Fruit fly (Drosophila melanogaster) whole organism, adult: ENCODE measurements around the gene MKP-4.

ENCODE experiments used
- CG11617 ChIP-seq: fragments of 200-800 bp; sonication (Bioruptor generic); optimal IDR thresholded peaks from 2 replicates; lab custom pipeline; 2017; ENCODE audit warnings: mild to moderate bottlenecking, missing biosample characterization, missing genetic modification reagents, missing genetic modification characterization
- CG12768 ChIP-seq: fragments of 200-800 bp; sonication (Bioruptor generic); optimal IDR thresholded peaks from 2 replicates; lab custom pipeline; 2017; ENCODE audit warnings: missing biosample characterization, missing genetic modification characterization, mild to moderate bottlenecking, moderate library complexity, missing genetic modification reagents
- CG14711 ChIP-seq: fragments of 200-800 bp; sonication (Bioruptor generic); optimal IDR thresholded peaks from 2 replicates; lab custom pipeline; 2018; ENCODE audit warnings: missing biosample characterization, mild to moderate bottlenecking, missing genetic modification characterization, moderate library complexity
- CG1620 ChIP-seq: fragments of 200-800 bp; sonication (Bioruptor generic); optimal IDR thresholded peaks from 2 replicates; lab custom pipeline; 2016; ENCODE audit warnings: missing biosample characterization, missing genetic modification characterization
- CG33017 ChIP-seq: fragments of 200-800 bp; sonication (Bioruptor generic); optimal IDR thresholded peaks from 2 replicates; lab custom pipeline; 2018; ENCODE audit warnings: missing biosample characterization, mild to moderate bottlenecking, missing genetic modification characterization, moderate library complexity
- CG5204 ChIP-seq: fragments of 200-800 bp; sonication (Bioruptor generic); optimal IDR thresholded peaks from 2 replicates; lab custom pipeline; 2016; ENCODE audit warnings: missing biosample characterization, missing genetic modification characterization
- CG7045 ChIP-seq: fragments of 200-800 bp; sonication (Bioruptor generic); optimal IDR thresholded peaks from 2 replicates; lab custom pipeline; 2017; ENCODE audit warnings: missing biosample characterization, mild to moderate bottlenecking, missing genetic modification characterization
- CG7101 ChIP-seq: fragments of 200-800 bp; sonication (Bioruptor generic); optimal IDR thresholded peaks from 2 replicates; lab custom pipeline; 2018; ENCODE audit warnings: missing biosample characterization, mild to moderate bottlenecking, missing genetic modification characterization, moderate library complexity
- Clk ChIP-seq: fragments of 200-800 bp; sonication (Bioruptor generic); optimal IDR thresholded peaks from 2 replicates; lab custom pipeline; 2017; ENCODE audit warnings: missing biosample characterization, missing genetic modification characterization
- Crg-1 ChIP-seq: fragments of 200-800 bp; sonication (Bioruptor generic); optimal IDR thresholded peaks from 2 replicates; lab custom pipeline; 2016; ENCODE audit warnings: missing biosample characterization, missing genetic modification characterization
- Hr96 ChIP-seq: fragments of 200-800 bp; sonication (Bioruptor generic); optimal IDR thresholded peaks from 2 replicates; lab custom pipeline; 2016; ENCODE audit warnings: missing biosample characterization, missing genetic modification characterization
- Mnt ChIP-seq: fragments of 200-800 bp; sonication (Bioruptor generic); optimal IDR thresholded peaks from 2 replicates; lab custom pipeline; 2016; ENCODE audit warnings: missing biosample characterization, mild to moderate bottlenecking, missing genetic modification characterization
- bab1 ChIP-seq: fragments of 200-800 bp; sonication (Bioruptor generic); optimal IDR thresholded peaks from 3 replicates; lab custom pipeline; 2019; ENCODE audit warnings: missing biosample characterization, mild to moderate bottlenecking, missing genetic modification characterization, moderate library complexity
- cic ChIP-seq: fragments of 200-800 bp; sonication (Bioruptor generic); optimal IDR thresholded peaks from 2 replicates; lab custom pipeline; 2017; ENCODE audit warnings: missing biosample characterization, mild to moderate bottlenecking, missing genetic modification characterization, moderate library complexity
- cnc ChIP-seq, 2 experiments: fragments of >200 bp; optimal IDR thresholded peaks; 2 replicates each; lab custom pipeline; 2017
- kay ChIP-seq: fragments of 200-800 bp; sonication (Bioruptor generic); peaks from one replicate; lab custom pipeline; 2016; ENCODE audit warnings: missing biosample characterization, missing genetic modification characterization, borderline replicate concordance
- ovo ChIP-seq: fragments of 200-800 bp; sonication (Bioruptor generic); optimal IDR thresholded peaks from 2 replicates; lab custom pipeline; 2016; ENCODE audit warnings: missing biosample characterization, missing genetic modification characterization
- pad ChIP-seq: fragments of 200-800 bp; sonication (Bioruptor generic); optimal IDR thresholded peaks from 3 replicates; lab custom pipeline; 2017; ENCODE audit warnings: missing biosample characterization, missing genetic modification characterization, mild to moderate bottlenecking, moderate library complexity, missing genetic modification reagents
- tj ChIP-seq: fragments of 200-800 bp; sonication (Bioruptor generic); optimal IDR thresholded peaks from 3 replicates; lab custom pipeline; 2017; ENCODE audit warnings: missing biosample characterization, mild to moderate bottlenecking, missing genetic modification characterization, moderate library complexity
- toe ChIP-seq: fragments of 200-800 bp; sonication (Bioruptor generic); optimal IDR thresholded peaks from 2 replicates; lab custom pipeline; 2016; ENCODE audit warnings: missing biosample characterization, missing genetic modification characterization

MKP-4 gene

dm6 chrX:19645873-19646541 is 23.1 kb downstream of the MKP-4 start, which contains the start of gene Arp10:
Gene Arp10 (minus strand): TSS chrX:19646176.
- TF ChIP-seq bab1 (GFP tag; lab: Kevin White, UChicago) (peak; percentile 15), Hr96 (GFP tag; lab: Kevin White, UChicago) (no peak), toe (GFP tag; lab: Kevin White, UChicago) (no peak), ovo (GFP tag; lab: Kevin White, UChicago) (no peak), CG33017 (tag; lab: Kevin White, UChicago) (peak; percentile 36), tj (GFP tag; lab: Kevin White, UChicago) (no peak), CG5204 (no peak)

DNA sequence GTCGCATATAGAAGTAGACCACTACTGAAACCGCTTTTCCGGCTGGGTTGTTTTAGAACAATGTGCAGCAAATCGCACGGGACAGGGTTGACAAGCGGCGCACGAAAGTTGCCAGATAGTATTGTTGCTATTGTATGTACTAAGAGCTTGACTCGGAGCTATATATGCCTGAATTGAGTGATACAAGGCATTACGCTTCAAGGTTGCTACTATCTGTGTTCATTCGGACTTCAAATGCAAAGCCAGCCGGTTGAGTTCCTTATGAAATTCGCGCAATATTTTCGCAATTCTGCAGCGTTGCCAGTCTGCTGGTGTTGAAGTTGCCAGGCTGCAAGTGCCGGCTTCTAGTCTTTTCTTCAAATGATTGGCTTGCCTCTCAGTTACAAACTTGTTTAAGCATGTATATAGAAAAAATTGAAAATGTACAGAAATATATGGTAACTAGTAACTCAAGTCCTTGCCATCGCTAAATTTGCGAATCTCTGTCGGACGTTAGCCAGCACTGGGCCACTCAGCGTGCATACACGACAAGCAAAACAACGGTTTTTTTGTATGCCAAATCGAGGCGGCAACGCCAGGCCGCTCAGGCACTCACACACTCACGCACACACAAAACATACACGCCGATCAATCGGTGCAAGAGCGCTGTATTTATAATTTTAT is 29.0 kb downstream of the MKP-4 start, which contains the start of the genes Ranbp21 and Elys:
TSS of gene Ranbp21 (minus strand) at position 513 of the 663 bp plus-strand sequence.
TSS of gene Elys (plus strand) at position 549 of the 663 bp plus-strand sequence.
- TF ChIP-seq cic (GFP tag; lab: Kevin White, UChicago), result no peak
- peak; percentile 3 for TF ChIP-seq Clk (GFP tag; lab: Kevin White, UChicago)
- TF ChIP-seq pad, result peak; percentile 71
- peak; percentile 21 for TF ChIP-seq CG12768 (GFP tag; lab: Kevin White, UChicago)
- TF ChIP-seq CG7101 (tag; lab: Kevin White, UChicago), result peak; percentile 58
- TF ChIP-seq Hr96 (GFP tag; lab: Kevin White, UChicago), result no peak
- TF ChIP-seq CG11617 (GFP tag; lab: Kevin White, UChicago), result peak; percentile 55
- peak; percentile 93 for TF ChIP-seq CG14711
- TF ChIP-seq Mnt (GFP tag; lab: Kevin White, UChicago), result peak; percentile 66
- no peak for TF ChIP-seq cnc (optimal IDR thresholded peaks at IDR 0.05; lab: Kevin White, UChicago)
- TF ChIP-seq ovo (GFP tag; lab: Kevin White, UChicago), result peak; percentile 87
- TF ChIP-seq CG33017 (tag; lab: Kevin White, UChicago), result no peak
- TF ChIP-seq bab1 (GFP tag; lab: Kevin White, UChicago), result no peak
- peak; percentile 56 for TF ChIP-seq Crg-1 (GFP tag; lab: Kevin White, UChicago)
- peak; percentile 81 for TF ChIP-seq CG1620 (GFP tag; lab: Kevin White, UChicago)
- no peak for TF ChIP-seq CG5204
- no peak for TF ChIP-seq CG7045 (GFP tag; lab: Kevin White, UChicago)
- TF ChIP-seq tj (GFP tag; lab: Kevin White, UChicago), result peak; percentile 53
- TF ChIP-seq kay (GFP tag; lab: Kevin White, UChicago), result no peak
- no peak for TF ChIP-seq toe (GFP tag; lab: Kevin White, UChicago)

DNA sequence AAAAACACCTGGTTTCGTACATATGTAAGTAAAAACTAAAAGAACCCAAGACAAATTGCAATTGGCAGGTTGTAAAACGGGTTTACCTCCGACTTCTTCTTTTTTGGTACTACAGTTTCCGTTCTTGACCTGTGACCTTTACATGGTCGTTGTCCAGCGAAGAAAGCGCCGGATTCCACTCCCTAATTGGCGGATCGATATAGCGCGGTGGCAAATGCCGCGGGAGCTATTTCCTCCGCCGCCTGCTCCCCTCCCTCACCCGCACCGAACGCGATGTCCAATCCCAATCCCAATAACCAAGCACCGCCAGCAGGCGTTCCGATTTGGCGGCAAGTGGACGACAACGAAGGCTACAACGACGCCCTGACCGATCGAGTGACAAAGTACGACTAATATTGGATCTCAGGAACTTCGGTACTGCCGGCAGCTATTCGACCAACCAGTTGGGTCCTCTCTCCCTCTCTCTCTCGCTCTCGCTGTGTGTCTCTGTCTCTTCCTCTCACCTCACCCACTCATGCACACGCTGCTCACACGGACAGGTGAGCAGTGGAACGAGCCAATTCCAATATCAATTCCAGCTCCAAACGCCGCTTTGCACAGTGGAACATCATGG is 39.8 kb downstream of the MKP-4 start:
- no peak for TF ChIP-seq Crg-1 (GFP tag; lab: Kevin White, UChicago)
- TF ChIP-seq bab1 (GFP tag; lab: Kevin White, UChicago), result peak; percentile 40
- TF ChIP-seq CG12768 (GFP tag; lab: Kevin White, UChicago), result peak; percentile 1
- peak; percentile 29 for TF ChIP-seq CG1620 (GFP tag; lab: Kevin White, UChicago)

DNA sequence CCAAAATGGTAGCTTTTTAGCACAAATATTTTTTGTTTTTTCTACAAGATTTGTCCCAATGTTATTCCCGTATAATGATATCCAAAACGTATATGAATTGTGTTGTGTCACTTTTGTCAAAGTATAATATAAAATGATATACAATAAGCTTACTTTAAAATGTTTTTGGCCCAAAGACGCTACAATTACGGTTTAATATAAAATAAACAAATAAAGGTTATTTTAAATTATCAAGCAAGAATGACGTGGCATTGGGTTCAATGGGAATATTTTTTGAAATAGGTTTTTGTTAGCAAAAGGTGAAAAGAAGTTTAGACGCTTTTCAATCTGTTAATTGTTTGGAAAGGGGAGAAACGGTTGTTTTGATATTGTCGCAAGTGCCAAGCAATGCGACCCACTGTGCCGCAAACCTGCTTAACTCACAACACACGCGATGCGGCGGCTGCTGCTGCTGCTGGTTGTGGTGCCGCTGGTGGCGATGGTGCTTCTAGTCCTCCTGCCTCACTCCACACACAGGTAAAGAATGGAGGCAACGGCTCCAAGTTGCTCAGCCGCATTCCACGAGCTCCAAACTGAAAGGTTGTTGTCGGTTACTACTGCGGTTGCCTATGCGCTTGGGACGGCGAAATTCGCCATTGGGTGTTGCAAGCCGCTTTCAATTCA is 40.4 kb downstream of the MKP-4 start:
- TF ChIP-seq CG5204, result peak; percentile 50
- TF ChIP-seq bab1 (GFP tag; lab: Kevin White, UChicago), result no peak
- TF ChIP-seq pad, result peak; percentile 8
- TF ChIP-seq Mnt (GFP tag; lab: Kevin White, UChicago), result no peak
- no peak for TF ChIP-seq CG1620 (GFP tag; lab: Kevin White, UChicago)
- TF ChIP-seq Clk (GFP tag; lab: Kevin White, UChicago), result no peak
- no peak for TF ChIP-seq cic (GFP tag; lab: Kevin White, UChicago)
- TF ChIP-seq CG33017 (tag; lab: Kevin White, UChicago), result no peak
- no peak for TF ChIP-seq CG12768 (GFP tag; lab: Kevin White, UChicago)
- no peak for TF ChIP-seq Hr96 (GFP tag; lab: Kevin White, UChicago)
- TF ChIP-seq CG7101 (tag; lab: Kevin White, UChicago), result peak; percentile 47
- TF ChIP-seq ovo (GFP tag; lab: Kevin White, UChicago), result peak; percentile 19
- TF ChIP-seq CG11617 (GFP tag; lab: Kevin White, UChicago), result peak; percentile 60
- TF ChIP-seq tj (GFP tag; lab: Kevin White, UChicago), result peak; percentile 17
- TF ChIP-seq CG7045 (GFP tag; lab: Kevin White, UChicago), result peak; percentile 17
